Fruit fly (Drosophila melanogaster): Measurements from ENCODE around the gene kek5.

Gene kek5

DNA sequence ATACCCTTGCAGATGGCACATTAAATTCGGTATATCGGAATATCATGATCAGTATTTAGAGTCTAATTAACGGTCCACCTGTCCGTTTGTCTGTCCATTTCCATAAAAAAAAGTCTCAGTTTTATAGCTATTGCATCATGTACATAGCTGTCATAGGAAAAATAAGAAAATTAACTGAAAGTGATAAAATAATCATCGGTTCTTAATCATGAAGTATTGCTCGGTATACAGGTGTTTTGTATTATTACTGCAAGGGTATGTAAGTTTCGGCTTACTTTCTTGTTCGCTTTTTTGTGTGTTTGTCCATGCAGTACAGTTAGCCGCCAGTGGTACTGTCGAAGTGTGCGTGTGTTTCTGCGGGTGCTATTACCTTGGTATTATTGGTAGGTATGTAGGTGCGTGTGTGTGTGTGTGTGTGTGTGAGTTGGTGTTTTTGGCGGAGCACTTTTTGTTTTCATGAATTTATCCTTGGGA is 1.7 kb downstream of the kek5 start (continued):
- TF ChIP-seq Camta (GFP tag; optimal IDR thresholded peaks at IDR 0.05), result peak; percentile 44
- peak; percentile 64 for TF ChIP-seq dmrt99B (tag; optimal IDR thresholded peaks at IDR 0.05)
- peak; percentile 16 for TF ChIP-seq CG1602 (GFP tag; optimal IDR thresholded peaks at IDR 0.05)
- TF ChIP-seq CG2712 (tag; optimal IDR thresholded peaks at IDR 0.05), result peak; percentile 67
- TF ChIP-seq MTF-1 (GFP tag; optimal IDR thresholded peaks at IDR 0.05; ENCODE audit: borderline replicate concordance), result no peak
- peak; percentile 34 for TF ChIP-seq CG5180 (GFP tag; optimal IDR thresholded peaks at IDR 0.05)
- peak; percentile 21 for TF ChIP-seq pum (GFP tag; optimal IDR thresholded peaks at IDR 0.05)
- TF ChIP-seq abd-A (tag; optimal IDR thresholded peaks at IDR 0.05), result no peak
- TF ChIP-seq nerfin-1 (tag; optimal IDR thresholded peaks at IDR 0.05), result peak; percentile 36
- peak; percentile 75 for TF ChIP-seq CG18262 (tag; optimal IDR thresholded peaks at IDR 0.05)
- TF ChIP-seq Elba2 (GFP tag; optimal IDR thresholded peaks at IDR 0.05), result no peak
- peak; percentile 49 for TF ChIP-seq CHES-1-like (GFP tag; optimal IDR thresholded peaks at IDR 0.05)
- peak; percentile 7 for TF ChIP-seq CG12299 (tag; optimal IDR thresholded peaks at IDR 0.05)
- TF ChIP-seq Gug (GFP tag; IDR thresholded peaks at IDR 0.05), result no peak
- TF ChIP-seq caup (GFP tag; optimal IDR thresholded peaks at IDR 0.05; ENCODE audit: severe bottlenecking), result peak; percentile 27
- no peak for TF ChIP-seq CG14050 (GFP tag; IDR thresholded peaks at IDR 0.05)
- no peak for TF ChIP-seq Bgb (GFP tag; IDR thresholded peaks at IDR 0.05; ENCODE audit: partially characterized antibody)
- TF ChIP-seq ATbp (GFP tag; optimal IDR thresholded peaks at IDR 0.05), result peak; percentile 51
- TF ChIP-seq CG8388 (GFP tag; optimal IDR thresholded peaks at IDR 0.05), result peak; percentile 18
- TF ChIP-seq phol (tag; optimal IDR thresholded peaks at IDR 0.05), result peak; percentile 63
- peak; percentile 30 for TF ChIP-seq Abd-B (GFP tag; optimal IDR thresholded peaks at IDR 0.05)
- peak; percentile 54 for TF ChIP-seq pnt (GFP tag; optimal IDR thresholded peaks at IDR 0.05)
- TF ChIP-seq bab2 (GFP tag; optimal IDR thresholded peaks at IDR 0.05), result peak; percentile 19
- TF ChIP-seq CG1603 (tag; optimal IDR thresholded peaks at IDR 0.05), result peak; percentile 52
- TF ChIP-seq fd102C (GFP tag; optimal IDR thresholded peaks at IDR 0.05), result no peak
- TF ChIP-seq jumu (GFP tag; optimal IDR thresholded peaks at IDR 0.05), result peak; percentile 37
- peak; percentile 6 for TF ChIP-seq maf-S (GFP tag; optimal IDR thresholded peaks at IDR 0.05)
- no peak for TF ChIP-seq CG10959 (GFP tag; IDR thresholded peaks at IDR 0.05)
- no peak for TF ChIP-seq fru (optimal IDR thresholded peaks at IDR 0.05)
- peak; percentile 63 for TF ChIP-seq CG17829 (tag; optimal IDR thresholded peaks at IDR 0.05)
- TF ChIP-seq lbe (GFP tag; optimal IDR thresholded peaks at IDR 0.05), result peak; percentile 75
- peak in 1 of 2 experiments; percentile 50 for TF ChIP-seq Hr51 (GFP tag; optimal IDR thresholded peaks at IDR 0.05)
- peak; percentile 1 for TF ChIP-seq twi (tag; optimal IDR thresholded peaks at IDR 0.05)
- TF ChIP-seq dysf (GFP tag; IDR thresholded peaks at IDR 0.05), result peak; percentile 62
- TF ChIP-seq CG13296 (GFP tag; optimal IDR thresholded peaks at IDR 0.05), result peak; percentile 18
- TF ChIP-seq CG10267 (tag; optimal IDR thresholded peaks at IDR 0.05), result peak; percentile 31
- peak; percentile 34 for TF ChIP-seq CG12104 (GFP tag; optimal IDR thresholded peaks at IDR 0.05)
- no peak for TF ChIP-seq prd (optimal IDR thresholded peaks at IDR 0.05)
- peak; percentile 18; the same call in 1 of the 3 replicates for TF ChIP-seq prd (GFP tag; IDR thresholded peaks at IDR 0.05)
- peak; percentile 6 for TF ChIP-seq slp2 (GFP tag; optimal IDR thresholded peaks at IDR 0.05)
- TF ChIP-seq CG7839 (tag; optimal IDR thresholded peaks at IDR 0.05), result peak; percentile 69
- TF ChIP-seq kay (GFP tag; optimal IDR thresholded peaks at IDR 0.05), result no peak
- TF ChIP-seq CG10979 (tag; optimal IDR thresholded peaks at IDR 0.05), result peak; percentile 61
- TF ChIP-seq sug (tag; optimal IDR thresholded peaks at IDR 0.05), result peak; percentile 20
- peak; percentile 40 for TF ChIP-seq CG9437 (GFP tag; optimal IDR thresholded peaks at IDR 0.05)
- peak; percentile 26 for TF ChIP-seq Antp (GFP tag; optimal IDR thresholded peaks at IDR 0.05)
- TF ChIP-seq Sox102F (GFP tag; optimal IDR thresholded peaks at IDR 0.05), result peak; percentile 51
- peak; percentile 25 for TF ChIP-seq CG17359 (tag; optimal IDR thresholded peaks at IDR 0.05)
- peak; percentile 70 for TF ChIP-seq row (GFP tag; IDR thresholded peaks at IDR 0.05)
- no peak for TF ChIP-seq Nf-YA (GFP tag; IDR thresholded peaks at IDR 0.05)

All from whole organism, embryonic.